Worm (Caenorhabditis elegans): Measurements from ENCODE around the gene nmur-2.
A peak's percentile ranks its signal among the peaks of the same experiment; 100 is the strongest.

nmur-2 gene

ce11 chrII:111267-111666, 13.5 kb downstream of the nmur-2 start, which contains the start of gene C50D2.1:
TSS of gene C50D2.1 (plus strand) at chrII:111567.
- TF ChIP-seq skn-1 (tag; optimal IDR thresholded peaks at IDR 0.05) (no peak), alr-1 (tag; optimal IDR thresholded peaks at IDR 0.05; ENCODE audit: borderline replicate concordance) (no peak), C04F5.9 (tag; optimal IDR thresholded peaks at IDR 0.05) (no peak), grh-1 (GFP tag; IDR thresholded peaks at IDR 0.05) (no peak), ceh-90 (tag; optimal IDR thresholded peaks at IDR 0.05) (no peak), sup-37 (GFP tag; optimal IDR thresholded peaks at IDR 0.05) (no peak), nhr-20 (tag; optimal IDR thresholded peaks at IDR 0.05) (no peak), hlh-17 (GFP tag; optimal IDR thresholded peaks at IDR 0.05; ENCODE audit: borderline replicate concordance) (no peak), F16B12.6 (tag; optimal IDR thresholded peaks at IDR 0.05) (no peak), nhr-90 (tag; optimal IDR thresholded peaks at IDR 0.05; ENCODE audit: poor library complexity) (no peak), nhr-28 (tag; optimal IDR thresholded peaks at IDR 0.05) (no peak), ztf-4 (tag; optimal IDR thresholded peaks at IDR 0.05) (no peak), fkh-4 (tag; optimal IDR thresholded peaks at IDR 0.05; ENCODE audit: borderline replicate concordance) (no peak), mdl-1 (tag; optimal IDR thresholded peaks at IDR 0.05) (no peak), nhr-71 (tag; optimal IDR thresholded peaks at IDR 0.05) (no peak), mep-1 (tag; optimal IDR thresholded peaks at IDR 0.05) (no peak), sox-4 (tag; optimal IDR thresholded peaks at IDR 0.05) (no peak)

- TF ChIP-seq mdl-1 (tag; optimal IDR thresholded peaks at IDR 0.05) (no peak), elt-3 (tag; optimal IDR thresholded peaks at IDR 0.05) (no peak), hlh-17 (GFP tag; optimal IDR thresholded peaks at IDR 0.05; ENCODE audit: borderline replicate concordance) (no peak), alr-1 (tag; optimal IDR thresholded peaks at IDR 0.05; ENCODE audit: borderline replicate concordance) (no peak), xbp-1 (tag; optimal IDR thresholded peaks at IDR 0.05) (no peak)
Measured at ce11 chrII:108865-109264, 15.9 kb downstream of the nmur-2 start, which contains the start of gene C50D2.2. TSS of gene C50D2.2 (plus strand) at chrII:109165.

ce11 chrII:107703-108102, 17.1 kb downstream of the nmur-2 start:
- TF ChIP-seq aly-2 (tag; optimal IDR thresholded peaks at IDR 0.05) (no peak), lin-14 (GFP tag; optimal IDR thresholded peaks at IDR 0.05) (peak; percentile 42)

ce11 chrII:105889-106288, 18.9 kb downstream of the nmur-2 start, which contains the start of gene txt-1:
TSS of gene txt-1 (plus strand) at chrII:106189.
- TF ChIP-seq nhr-90 (tag; optimal IDR thresholded peaks at IDR 0.05; ENCODE audit: poor library complexity) (no peak), hlh-4 (tag; optimal IDR thresholded peaks at IDR 0.05) (no peak), sox-4 (tag; optimal IDR thresholded peaks at IDR 0.05) (no peak), skn-1 (tag; optimal IDR thresholded peaks at IDR 0.05) (no peak), C16A3.4 (tag; optimal IDR thresholded peaks at IDR 0.05) (no peak), xbp-1 (tag; optimal IDR thresholded peaks at IDR 0.05) (no peak), hpl-2 (GFP tag; optimal IDR thresholded peaks at IDR 0.05) (no peak), dpl-1 (GFP tag; optimal IDR thresholded peaks at IDR 0.05) (no peak), mep-1 (tag; optimal IDR thresholded peaks at IDR 0.05) (no peak), nhr-84 (tag; optimal IDR thresholded peaks at IDR 0.05) (no peak)

- TF ChIP-seq mdl-1 (tag; optimal IDR thresholded peaks at IDR 0.05), result no peak
- no peak for TF ChIP-seq efl-1 (optimal IDR thresholded peaks at IDR 0.05)
- TF ChIP-seq efl-1 (GFP tag; optimal IDR thresholded peaks at IDR 0.05 in 1 of 2), result peak in 1 of 2 experiments; percentile 34
- no peak for TF ChIP-seq ces-1 (GFP tag; optimal IDR thresholded peaks at IDR 0.05)
- TF ChIP-seq nhr-12 (tag; optimal IDR thresholded peaks at IDR 0.05), result no peak
Measured at ce11 chrII:105327-105882, 19.4 kb downstream of the nmur-2 start.

ce11 chrII:104234-104633, 20.6 kb downstream of the nmur-2 start, which contains the start of gene col-68:
TSS of gene col-68 (plus strand) at chrII:104534.
- TF ChIP-seq nhr-90 (tag; optimal IDR thresholded peaks at IDR 0.05; ENCODE audit: poor library complexity) (no peak), pax-3 (tag; optimal IDR thresholded peaks at IDR 0.05) (no peak), tlp-1 (tag; optimal IDR thresholded peaks at IDR 0.05) (no peak), ztf-11 (tag; optimal IDR thresholded peaks at IDR 0.05) (no peak), nhr-19 (GFP tag; conservative IDR thresholded peaks at IDR 0.05) (no peak), hlh-17 (GFP tag; optimal IDR thresholded peaks at IDR 0.05; ENCODE audit: borderline replicate concordance) (no peak), unc-30 (tag; optimal IDR thresholded peaks at IDR 0.05) (no peak), dsc-1 (tag; optimal IDR thresholded peaks at IDR 0.05) (no peak), fkh-10 (GFP tag; optimal IDR thresholded peaks at IDR 0.05) (no peak)

All from whole organism, L1 larva.